Fruit fly (Drosophila melanogaster) Kc167 (cell line): ENCODE measurements around the gene Skel.

Experiments
- Myc ChIP-seq: fragments of >200 bp; optimal IDR thresholded peaks from 2 replicates; lab custom pipeline; 2017; ENCODE audit warnings: missing external identifiers
- Sin3A ChIP-seq: fragments of >200 bp; optimal IDR thresholded peaks from 2 replicates; lab custom pipeline; 2018; ENCODE audit warnings: missing external identifiers
- h ChIP-seq: fragments of >200 bp; optimal IDR thresholded peaks from 3 replicates; lab custom pipeline; 2018; ENCODE audit warnings: missing external identifiers
- insv ChIP-seq: fragments of >200 bp; optimal IDR thresholded peaks from 3 replicates; lab custom pipeline; 2018; ENCODE audit warnings: missing external identifiers
- psq ChIP-seq: fragments of >200 bp; optimal IDR thresholded peaks from 2 replicates; lab custom pipeline; 2017; ENCODE audit warnings: missing external identifiers
- ttk ChIP-seq: sonication (Bioruptor generic); optimal IDR thresholded peaks from 2 replicates; lab custom pipeline; 2017; ENCODE audit warnings: missing external identifiers

dm6 chr3R:10672680-10673079 lies 14.1 kb upstream of the Skel start:
- TF ChIP-seq psq (no peak), h (lab: Kevin White, UChicago) (no peak), insv (no peak), Myc (lab: Kevin White, UChicago) (no peak), Sin3A (lab: Kevin White, UChicago) (no peak), ttk (lab: Kevin White, UChicago) (no peak)
